Fruit fly (Drosophila melanogaster): ENCODE results near the gene CG31709.

The CG31709 gene

dm6 chr2L:9613922-9614321, 34.5 kb upstream of the CG31709 start (continued):
- TF ChIP-seq otp (GFP tag; IDR thresholded peaks at IDR 0.05) (no peak), Pdp1 (GFP tag; optimal IDR thresholded peaks at IDR 0.05) (peak in 1 of 2 experiments; percentile 58), CG12071 (GFP tag; optimal IDR thresholded peaks at IDR 0.05) (no peak), CG18599 (GFP tag; optimal IDR thresholded peaks at IDR 0.05) (peak; percentile 33), CG3847 (GFP tag; IDR thresholded peaks at IDR 0.05) (peak; percentile 33; the same call in 1 of the 2 replicates), Ssrp (tag; optimal IDR thresholded peaks at IDR 0.05) (peak; percentile 41), CG8089 (GFP tag; optimal IDR thresholded peaks at IDR 0.05) (no peak), CG11456 (GFP tag; IDR thresholded peaks at IDR 0.05) (0 out of 3 replicates have a peak, but pooled peaks have one; percentile 6), bigmax (GFP tag; optimal IDR thresholded peaks at IDR 0.05) (peak; percentile 83), lov (optimal IDR thresholded peaks at IDR 0.05) (no peak), lov (GFP tag; IDR thresholded peaks at IDR 0.05) (no peak), CG6254 (GFP tag; optimal IDR thresholded peaks at IDR 0.05) (peak; percentile 99), PHDP (tag; optimal IDR thresholded peaks at IDR 0.05) (no peak), Dll (GFP tag; IDR thresholded peaks at IDR 0.05; ENCODE audit: partially characterized antibody) (no peak), MBD-R2 (GFP tag; IDR thresholded peaks at IDR 0.05) (no peak; the same call in 1 of the 2 replicates), klu (GFP tag; IDR thresholded peaks at IDR 0.05) (no peak), Hr3 (GFP tag; optimal IDR thresholded peaks at IDR 0.05) (no peak), MTF-1 (GFP tag; optimal IDR thresholded peaks at IDR 0.05; ENCODE audit: borderline replicate concordance) (peak; percentile 8), CG6175 (GFP tag; IDR thresholded peaks at IDR 0.05) (no peak), Mes4 (GFP tag; optimal IDR thresholded peaks at IDR 0.05) (no peak), Deaf1 (tag; optimal IDR thresholded peaks at IDR 0.05) (no peak), so (GFP tag; IDR thresholded peaks at IDR 0.05) (no peak), CG1603 (tag; optimal IDR thresholded peaks at IDR 0.05) (peak; percentile 32), lola (GFP tag; optimal IDR thresholded peaks at IDR 0.05) (peak in 1 of 3 experiments; percentile 20), Awh (GFP tag; IDR thresholded peaks at IDR 0.05) (no peak), scrt (GFP tag; optimal IDR thresholded peaks at IDR 0.05) (no peak), H15 (GFP tag; IDR thresholded peaks at IDR 0.05) (no peak), Asciz (GFP tag; optimal IDR thresholded peaks at IDR 0.05) (peak; percentile 62), CG2202 (tag; optimal IDR thresholded peaks at IDR 0.05) (no peak), CG17359 (tag; optimal IDR thresholded peaks at IDR 0.05) (peak; percentile 40), fd64A (GFP tag; optimal IDR thresholded peaks at IDR 0.05) (peak; percentile 9), kah (GFP tag; optimal IDR thresholded peaks at IDR 0.05) (peak; percentile 3), E2f2 (GFP tag; IDR thresholded peaks at IDR 0.05) (peak; percentile 17; the same call in 1 of the 2 replicates), ssp (GFP tag; IDR thresholded peaks at IDR 0.05) (no peak), Lpt (GFP tag; optimal IDR thresholded peaks at IDR 0.05) (no peak), trem (tag; optimal IDR thresholded peaks at IDR 0.05) (peak; percentile 41), Myb (GFP tag; optimal IDR thresholded peaks at IDR 0.05) (peak; percentile 18), CG6854 (GFP tag; optimal IDR thresholded peaks at IDR 0.05) (peak; percentile 6), cwo (GFP tag; optimal IDR thresholded peaks at IDR 0.05) (no peak), sqz (GFP tag; optimal IDR thresholded peaks at IDR 0.05) (no peak), CG33557 (GFP tag; optimal IDR thresholded peaks at IDR 0.05) (no peak), vvl (GFP tag; IDR thresholded peaks at IDR 0.05) (peak; percentile 43), CG34376 (GFP tag; optimal IDR thresholded peaks at IDR 0.05) (no peak), CG11696 (GFP tag; IDR thresholded peaks at IDR 0.05) (peak; percentile 7; the same call in 1 of the 2 replicates), CG11093 (GFP tag; IDR thresholded peaks at IDR 0.05) (no peak), CG9215 (GFP tag; IDR thresholded peaks at IDR 0.05) (no peak), Dip2 (GFP tag; IDR thresholded peaks at IDR 0.05) (no peak), CG18476 (GFP tag; optimal IDR thresholded peaks at IDR 0.05) (no peak), usp (GFP tag; optimal IDR thresholded peaks at IDR 0.05) (no peak), Gug (GFP tag; IDR thresholded peaks at IDR 0.05) (peak; percentile 18; the same call in 1 of the 4 replicates), CG4730 (GFP tag; IDR thresholded peaks at IDR 0.05) (no peak)

Measured in whole organism, embryonic.